Worm (Caenorhabditis elegans) whole organism, late embryonic: ENCODE measurements around the gene nlf-1.
A peak's percentile ranks its signal among the peaks of the same experiment; 100 is the strongest.

Experiments used
- C08G9.2 ChIP-seq: sonication (generic microtip); optimal IDR thresholded peaks from 2 replicates; lab custom pipeline; 2016; ENCODE audit warnings: mild to moderate bottlenecking, missing genetic modification characterization, moderate library complexity, missing compliant biosample characterization
- K02D7.2 ChIP-seq: sonication (generic microtip); optimal IDR thresholded peaks from 2 replicates; lab custom pipeline; 2017; ENCODE audit warnings: mild to moderate bottlenecking, missing genetic modification characterization, missing compliant biosample characterization
- K09A11.1 ChIP-seq: sonication (generic microtip); optimal IDR thresholded peaks from 2 replicates; lab custom pipeline; 2017; ENCODE audit warnings: antibody characterized with exemption, mild to moderate bottlenecking, missing genetic modification characterization, missing compliant biosample characterization; ENCODE audit not compliant: insufficient read depth
- Y22D7AL.16 ChIP-seq: sonication (generic microtip); optimal IDR thresholded peaks from 2 replicates; lab custom pipeline; 2016; ENCODE audit warnings: missing genetic modification characterization, missing compliant biosample characterization
- ahr-1 ChIP-seq: sonication (generic microtip); optimal IDR thresholded peaks from 2 replicates; lab custom pipeline; 2016; ENCODE audit warnings: missing genetic modification characterization, missing compliant biosample characterization
- ama-1 ChIP-seq: fragments of 150-350 bp; optimal IDR thresholded peaks from 2 replicates; lab custom pipeline; 2014
- ceh-14 ChIP-seq: sonication (generic microtip); optimal IDR thresholded peaks from 2 replicates; lab custom pipeline; 2016; ENCODE audit warnings: missing genotype, missing genetic modification characterization, missing compliant biosample characterization
- ceh-18 ChIP-seq: sonication (generic microtip); optimal IDR thresholded peaks from 2 replicates; lab custom pipeline; 2016; ENCODE audit warnings: missing genetic modification characterization, missing compliant biosample characterization
- ceh-19 ChIP-seq: fragments of 200-800 bp; sonication (Bioruptor generic); optimal IDR thresholded peaks from 2 replicates; lab custom pipeline; 2018; ENCODE audit warnings: mild to moderate bottlenecking, missing genetic modification characterization, missing compliant biosample characterization
- ceh-2 ChIP-seq: sonication (generic microtip); optimal IDR thresholded peaks from 2 replicates; lab custom pipeline; 2016; ENCODE audit warnings: missing genotype, missing genetic modification characterization, missing compliant biosample characterization
- ceh-22 ChIP-seq: sonication (generic microtip); optimal IDR thresholded peaks from 2 replicates; lab custom pipeline; 2017; ENCODE audit warnings: missing biosample characterization, missing genetic modification characterization
- ceh-24 ChIP-seq: sonication (generic microtip); optimal IDR thresholded peaks from 2 replicates; lab custom pipeline; 2016; ENCODE audit warnings: mild to moderate bottlenecking, missing genetic modification characterization, missing compliant biosample characterization
- ceh-30 ChIP-seq: fragments of 150-350 bp; optimal IDR thresholded peaks from 2 replicates; lab custom pipeline; 2014; ENCODE audit warnings: missing biosample characterization, missing genetic modification characterization
- ceh-31 ChIP-seq: sonication (generic microtip); optimal IDR thresholded peaks from 2 replicates; lab custom pipeline; 2016; ENCODE audit warnings: missing genetic modification characterization, missing compliant biosample characterization
- ceh-34 ChIP-seq: sonication (generic microtip); optimal IDR thresholded peaks from 2 replicates; lab custom pipeline; 2016; ENCODE audit warnings: mild to moderate bottlenecking, missing genetic modification characterization, missing compliant biosample characterization
- ceh-45 ChIP-seq: fragments of 200-800 bp; sonication (Bioruptor generic); IDR thresholded peaks from 2 replicates; pipeline ENCODE4 v1.3.6; 2022; ENCODE audit warnings: missing genetic modification reagents, missing genetic modification characterization, missing compliant biosample characterization
- ceh-48 ChIP-seq: sonication (generic microtip); optimal IDR thresholded peaks from 2 replicates; lab custom pipeline; 2016; ENCODE audit warnings: missing genetic modification characterization, inconsistent platforms, missing compliant biosample characterization
- ceh-9 ChIP-seq: sonication (generic microtip); optimal IDR thresholded peaks from 2 replicates; lab custom pipeline; 2016; ENCODE audit warnings: mild to moderate bottlenecking, missing genetic modification characterization, inconsistent platforms, missing compliant biosample characterization
- che-1 ChIP-seq: sonication (generic microtip); optimal IDR thresholded peaks from 2 replicates; lab custom pipeline; 2016; ENCODE audit warnings: mild to moderate bottlenecking, missing genetic modification characterization, missing compliant biosample characterization
- dmd-4 ChIP-seq: sonication (generic microtip); optimal IDR thresholded peaks from 2 replicates; lab custom pipeline; 2016; ENCODE audit warnings: borderline replicate concordance, missing genetic modification characterization, missing compliant biosample characterization
- elt-2 ChIP-seq: sonication (generic microtip); optimal IDR thresholded peaks from 2 replicates; lab custom pipeline; 2016; ENCODE audit warnings: missing genetic modification reagents, missing genetic modification characterization, missing compliant biosample characterization
- elt-4 ChIP-seq: sonication (generic microtip); optimal IDR thresholded peaks from 2 replicates; lab custom pipeline; 2016; ENCODE audit warnings: missing genetic modification characterization, missing compliant biosample characterization
- eyg-1 ChIP-seq: sonication (generic microtip); optimal IDR thresholded peaks from 2 replicates; lab custom pipeline; 2016; ENCODE audit warnings: missing genotype, missing genetic modification characterization, missing compliant biosample characterization
- fax-1 ChIP-seq: sonication (generic microtip); optimal IDR thresholded peaks from 2 replicates; lab custom pipeline; 2016; ENCODE audit warnings: missing genotype, missing genetic modification characterization, missing compliant biosample characterization
- fkh-6 ChIP-seq: sonication (generic microtip); optimal IDR thresholded peaks from 2 replicates; lab custom pipeline; 2016; ENCODE audit warnings: missing genetic modification characterization, missing compliant biosample characterization
- gmeb-2 ChIP-seq: sonication (generic microtip); optimal IDR thresholded peaks from 2 replicates; lab custom pipeline; 2016; ENCODE audit warnings: missing genetic modification characterization, inconsistent platforms, missing compliant biosample characterization
- hlh-13 ChIP-seq: fragments of 200-800 bp; sonication (Bioruptor generic); optimal IDR thresholded peaks from 2 replicates; lab custom pipeline; 2018; ENCODE audit warnings: mild to moderate bottlenecking, missing genetic modification characterization, missing compliant biosample characterization
- hlh-15 ChIP-seq: sonication (generic microtip); optimal IDR thresholded peaks from 2 replicates; lab custom pipeline; 2016; ENCODE audit warnings: missing genetic modification characterization, missing compliant biosample characterization
- lim-6 ChIP-seq: sonication (generic microtip); optimal IDR thresholded peaks from 2 replicates; lab custom pipeline; 2016; ENCODE audit warnings: missing genetic modification characterization, missing compliant biosample characterization
- mec-3 ChIP-seq: sonication (generic microtip); optimal IDR thresholded peaks from 2 replicates; lab custom pipeline; 2016; ENCODE audit warnings: borderline replicate concordance, missing genetic modification characterization, missing compliant biosample characterization
- nfya-1 ChIP-seq: sonication (generic microtip); optimal IDR thresholded peaks from 2 replicates; lab custom pipeline; 2017; ENCODE audit warnings: missing genetic modification characterization, mild to moderate bottlenecking, missing compliant biosample characterization, antibody characterized with exemption, moderate library complexity
- pag-3 ChIP-seq: sonication (generic microtip); optimal IDR thresholded peaks from 2 replicates; lab custom pipeline; 2016; ENCODE audit warnings: missing compliant biosample characterization, missing genetic modification characterization, borderline replicate concordance
- pat-9 ChIP-seq: fragments of 200-800 bp; sonication (Bioruptor generic); optimal IDR thresholded peaks from 2 replicates; lab custom pipeline; 2018; ENCODE audit warnings: mild to moderate bottlenecking, missing genetic modification characterization, moderate library complexity, missing compliant biosample characterization
- pax-1 ChIP-seq: fragments of 150-350 bp; optimal IDR thresholded peaks from 2 replicates; lab custom pipeline; 2014; ENCODE audit warnings: missing biosample characterization, missing genetic modification characterization
- ref-2 ChIP-seq: sonication (generic microtip); optimal IDR thresholded peaks from 2 replicates; lab custom pipeline; 2016; ENCODE audit warnings: missing genetic modification characterization, missing compliant biosample characterization
- rnt-1 ChIP-seq: sonication (generic microtip); optimal IDR thresholded peaks from 2 replicates; lab custom pipeline; 2016; ENCODE audit warnings: missing genetic modification characterization, missing compliant biosample characterization
- sdc-2 ChIP-seq: sonication (generic microtip); optimal IDR thresholded peaks from 2 replicates; lab custom pipeline; 2016; ENCODE audit warnings: missing genotype, missing genetic modification characterization, missing compliant biosample characterization
- sox-2 ChIP-seq: fragments of 200-800 bp; sonication (Bioruptor generic); IDR thresholded peaks from 2 replicates; pipeline ENCODE4 v1.3.6; 2022; ENCODE audit warnings: missing genetic modification reagents, missing genetic modification characterization, missing compliant biosample characterization
- sox-4 ChIP-seq: sonication (generic microtip); optimal IDR thresholded peaks from 2 replicates; lab custom pipeline; 2017; ENCODE audit warnings: mild to moderate bottlenecking, missing genetic modification characterization, inconsistent platforms, missing compliant biosample characterization
- syd-9 ChIP-seq: sonication (generic microtip); optimal IDR thresholded peaks from 2 replicates; lab custom pipeline; 2016; ENCODE audit warnings: mild to moderate bottlenecking, missing genetic modification characterization, moderate library complexity, missing compliant biosample characterization
- tbx-2 ChIP-seq: sonication (generic microtip); optimal IDR thresholded peaks from 2 replicates; lab custom pipeline; 2016; ENCODE audit warnings: missing genetic modification characterization, missing compliant biosample characterization
- unc-3 ChIP-seq, 2 experiments: fragments of 200-800 bp in 1 of 2; sonication (Bioruptor generic) in 1 of 2; sonication (generic microtip) in 1 of 2; conservative IDR thresholded peaks in 1 of 2; optimal IDR thresholded peaks in 1 of 2; 2 replicates each; pipeline versions ENCODE4 v1.3.6 to Lab custom; 2016 to 2022; ENCODE audit warnings: missing compliant biosample characterization in 2 of 2, missing genetic modification characterization in 2 of 2, missing genetic modification reagents in 1 of 2
- unc-42 ChIP-seq: sonication (generic microtip); optimal IDR thresholded peaks from 2 replicates; lab custom pipeline; 2016; ENCODE audit warnings: missing genotype, missing genetic modification characterization, missing compliant biosample characterization
- unc-55 ChIP-seq: sonication (generic microtip); optimal IDR thresholded peaks from 2 replicates; lab custom pipeline; 2017; ENCODE audit warnings: missing biosample characterization, missing genetic modification reagents, missing genetic modification characterization
- unc-86 ChIP-seq: sonication (generic microtip); optimal IDR thresholded peaks from 2 replicates; lab custom pipeline; 2016; ENCODE audit warnings: missing genetic modification characterization, missing compliant biosample characterization
- ztf-16 ChIP-seq: sonication (generic microtip); optimal IDR thresholded peaks from 2 replicates; lab custom pipeline; 2017; ENCODE audit warnings: missing genetic modification characterization, missing compliant biosample characterization

The nlf-1 gene

ce11 chrX:1021835-1022311 is 4.5 kb upstream of the nlf-1 start:
- peak; percentile 7 for TF ChIP-seq ceh-34 (tag; lab: Kevin White, UChicago)
- no peak for TF ChIP-seq pat-9 (tag; lab: Kevin White, UChicago)
- no peak for TF ChIP-seq unc-55 (GFP tag; lab: Kevin White, UChicago)
- no peak for TF ChIP-seq ceh-48 (tag; lab: Kevin White, UChicago)
- no peak for TF ChIP-seq hlh-15
- peak; percentile 32 for TF ChIP-seq ceh-14 (tag; lab: Kevin White, UChicago)
- peak; percentile 54 for TF ChIP-seq unc-42 (tag; lab: Kevin White, UChicago)
- no peak for TF ChIP-seq C08G9.2 (tag; lab: Kevin White, UChicago)
- TF ChIP-seq sdc-2 = peak; percentile 43
- peak; percentile 27 for TF ChIP-seq tbx-2 (tag; lab: Kevin White, UChicago)
- TF ChIP-seq ama-1 (lab: Kevin White, UChicago) = no peak
- peak; percentile 34 for TF ChIP-seq Y22D7AL.16 (tag; lab: Kevin White, UChicago)
- TF ChIP-seq ceh-22 = no peak
- TF ChIP-seq dmd-4 = no peak
- TF ChIP-seq hlh-13 (GFP tag; lab: Kevin White, UChicago) = no peak
- TF ChIP-seq K02D7.2 (tag; lab: Kevin White, UChicago) = no peak
- peak; percentile 77 for TF ChIP-seq ceh-19 (GFP tag; lab: Kevin White, UChicago)
- TF ChIP-seq sox-4 (tag; lab: Kevin White, UChicago) = peak; percentile 5
- TF ChIP-seq nfya-1 (tag; lab: Kevin White, UChicago) = peak; percentile 1
- no peak for TF ChIP-seq unc-86 (tag; lab: Kevin White, UChicago)
- TF ChIP-seq lim-6 (tag; lab: Kevin White, UChicago) = no peak
- no peak for TF ChIP-seq ceh-30 (tag; lab: Kevin White, UChicago)
- peak; percentile 55 for TF ChIP-seq ceh-31 (tag; lab: Kevin White, UChicago)
- no peak for TF ChIP-seq rnt-1 (tag; lab: Kevin White, UChicago)
- TF ChIP-seq ceh-24 (tag; lab: Kevin White, UChicago) = no peak
- no peak for TF ChIP-seq K09A11.1 (tag; lab: Kevin White, UChicago)
- peak; percentile 24 for TF ChIP-seq che-1 (tag; lab: Kevin White, UChicago)
- TF ChIP-seq fkh-6 = no peak
- TF ChIP-seq, all 69 proteins: peak for 11

ce11 chrX:1018586-1018985 is 1.2 kb upstream of the nlf-1 start:
- no peak for TF ChIP-seq ceh-2 (tag; lab: Kevin White, UChicago)
- no peak for TF ChIP-seq hlh-15
- TF ChIP-seq ceh-31 (tag; lab: Kevin White, UChicago) = peak; percentile 75
- TF ChIP-seq ceh-45 (GFP tag; lab: Robert Waterston, UW) = no peak
- no peak for TF ChIP-seq ztf-16 (tag; lab: Kevin White, UChicago)
- TF ChIP-seq ceh-14 (tag; lab: Kevin White, UChicago) = peak; percentile 47
- peak; percentile 28 for TF ChIP-seq ceh-19 (GFP tag; lab: Kevin White, UChicago)
- TF ChIP-seq Y22D7AL.16 (tag; lab: Kevin White, UChicago) = no peak
- no peak for TF ChIP-seq ceh-9 (tag; lab: Kevin White, UChicago)
- no peak for TF ChIP-seq pax-1 (tag; lab: Kevin White, UChicago)
- TF ChIP-seq pag-3 (tag; lab: Kevin White, UChicago) = peak; percentile 13
- no peak for TF ChIP-seq gmeb-2 (tag; lab: Kevin White, UChicago)
- no peak for TF ChIP-seq che-1 (tag; lab: Kevin White, UChicago)
- TF ChIP-seq pat-9 (tag; lab: Kevin White, UChicago) = no peak
- TF ChIP-seq ama-1 (lab: Kevin White, UChicago) = no peak
- no peak for TF ChIP-seq ceh-30 (tag; lab: Kevin White, UChicago)
- no peak for TF ChIP-seq sox-2 (GFP tag; lab: Robert Waterston, UW)
- TF ChIP-seq ref-2 (tag; lab: Kevin White, UChicago) = no peak
- TF ChIP-seq fkh-6 = no peak
- no peak for TF ChIP-seq ceh-24 (tag; lab: Kevin White, UChicago)
- TF ChIP-seq fax-1 (tag; lab: Kevin White, UChicago) = no peak
- TF ChIP-seq unc-3 (GFP tag; conservative IDR thresholded peaks at IDR 0.05; lab: Robert Waterston, UW) = no peak
- peak; percentile 22 for TF ChIP-seq unc-3 (tag; optimal IDR thresholded peaks at IDR 0.05; lab: Kevin White, UChicago)
- TF ChIP-seq lim-6 (tag; lab: Kevin White, UChicago) = no peak
- TF ChIP-seq nfya-1 (tag; lab: Kevin White, UChicago) = peak; percentile 9
- no peak for TF ChIP-seq unc-86 (tag; lab: Kevin White, UChicago)
- no peak for TF ChIP-seq hlh-13 (GFP tag; lab: Kevin White, UChicago)
- TF ChIP-seq unc-55 (GFP tag; lab: Kevin White, UChicago) = no peak
- peak; percentile 40 for TF ChIP-seq tbx-2 (tag; lab: Kevin White, UChicago)
- peak; percentile 8 for TF ChIP-seq ceh-34 (tag; lab: Kevin White, UChicago)
- no peak for TF ChIP-seq elt-2 (tag; lab: Kevin White, UChicago)
- TF ChIP-seq K09A11.1 (tag; lab: Kevin White, UChicago) = no peak
- TF ChIP-seq C08G9.2 (tag; lab: Kevin White, UChicago) = peak; percentile 25
- TF ChIP-seq elt-4 = no peak
- peak; percentile 99 for TF ChIP-seq unc-42 (tag; lab: Kevin White, UChicago)
- no peak for TF ChIP-seq mec-3 (tag; lab: Kevin White, UChicago)
- TF ChIP-seq syd-9 (tag; lab: Kevin White, UChicago) = no peak
- TF ChIP-seq eyg-1 (tag; lab: Kevin White, UChicago) = no peak
- no peak for TF ChIP-seq ceh-22
- no peak for TF ChIP-seq ahr-1 (tag; lab: Kevin White, UChicago)
- peak; percentile 17 for TF ChIP-seq ceh-18 (tag; lab: Kevin White, UChicago)
- no peak for TF ChIP-seq dmd-4
